Fruit fly (Drosophila melanogaster): Measurements from ENCODE around the gene CG3777.

- no peak for TF ChIP-seq Dll (optimal IDR thresholded peaks at IDR 0.05)
- no peak for TF ChIP-seq CG8478 (optimal IDR thresholded peaks at IDR 0.05)
- TF ChIP-seq psq (optimal IDR thresholded peaks at IDR 0.05): no peak
- no peak for TF ChIP-seq pan (optimal IDR thresholded peaks at IDR 0.05)
Measured at dm6 chrX:350266-350665, 70.8 kb downstream of the CG3777 start, which contains the start of gene CG43181.

All from whole organism.